Worm (Caenorhabditis elegans) whole organism, L4/young adult: ENCODE results near the gene svh-1.
A peak's percentile ranks its signal among the peaks of the same experiment; 100 is the strongest.

Experiments used
- W03F9.2 ChIP-seq: fragments of 150-350 bp; optimal IDR thresholded peaks from 2 replicates; lab custom pipeline; 2014; ENCODE audit warnings: missing biosample characterization, missing genetic modification characterization
- dao-5 ChIP-seq: sonication (generic microtip); optimal IDR thresholded peaks from 2 replicates; lab custom pipeline; 2016; ENCODE audit warnings: missing genotype, missing genetic modification characterization, moderate library complexity, missing compliant biosample characterization
- him-1 ChIP-seq: sonication (generic microtip); optimal IDR thresholded peaks from 2 replicates; lab custom pipeline; 2016; ENCODE audit warnings: missing genotype, missing genetic modification reagents, missing genetic modification characterization, missing compliant biosample characterization

Gene svh-1

ce11 chrIV:8235114-8235686 is 28.8 kb downstream of the svh-1 start:
- TF ChIP-seq him-1 (tag; lab: Kevin White, UChicago) (no peak), dao-5 (tag; lab: Kevin White, UChicago) (no peak), W03F9.2 (tag; lab: Kevin White, UChicago) (no peak)

DNA sequence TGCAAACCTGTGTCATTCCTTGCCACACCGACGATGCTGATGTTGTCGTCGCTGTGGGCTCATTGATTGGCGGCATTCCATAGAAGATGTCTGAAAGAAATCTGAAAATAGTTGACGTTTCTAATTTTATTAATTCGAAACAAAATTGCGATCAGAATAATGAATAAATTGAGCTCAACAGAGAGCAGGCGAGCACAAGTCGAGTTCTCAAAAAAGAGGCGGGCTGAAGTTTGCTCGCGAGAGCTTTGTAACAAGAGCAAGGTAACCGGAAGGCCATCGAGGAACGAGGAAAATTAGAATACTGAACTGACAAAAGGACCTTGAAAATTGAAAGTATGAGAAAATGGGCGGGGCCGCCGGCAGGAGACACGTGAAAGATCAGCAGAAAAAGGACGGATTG is 30.1 kb downstream of the svh-1 start, which contains the start of gene nhr-66:
TSS of gene nhr-66 (minus strand) at position 101 of the 400 bp plus-strand sequence.
- TF ChIP-seq W03F9.2 (tag; lab: Kevin White, UChicago) (no peak), dao-5 (tag; lab: Kevin White, UChicago) (no peak), him-1 (tag; lab: Kevin White, UChicago) (no peak)

ce11 chrIV:8239584-8239983 is 33.2 kb downstream of the svh-1 start:
- TF ChIP-seq him-1 (tag; lab: Kevin White, UChicago), result no peak
- TF ChIP-seq W03F9.2 (tag; lab: Kevin White, UChicago), result no peak
- TF ChIP-seq dao-5 (tag; lab: Kevin White, UChicago), result no peak

ce11 chrIV:8241312-8241833 is 35.0 kb downstream of the svh-1 start:
- no peak for TF ChIP-seq W03F9.2 (tag; lab: Kevin White, UChicago)
- no peak for TF ChIP-seq dao-5 (tag; lab: Kevin White, UChicago)
- TF ChIP-seq him-1 (tag; lab: Kevin White, UChicago), result no peak

- TF ChIP-seq him-1 (tag; lab: Kevin White, UChicago), result no peak
- TF ChIP-seq dao-5 (tag; lab: Kevin White, UChicago), result no peak
- TF ChIP-seq W03F9.2 (tag; lab: Kevin White, UChicago), result no peak
Observed at ce11 chrIV:8243170-8243569, 36.8 kb downstream of the svh-1 start.

ce11 chrIV:8243599-8243998 is 37.2 kb downstream of the svh-1 start, which contains the start of gene T09A12.8:
T09A12.8 (minus strand) TSS chrIV:8243699.
- TF ChIP-seq him-1 (tag; lab: Kevin White, UChicago) (no peak), W03F9.2 (tag; lab: Kevin White, UChicago) (no peak), dao-5 (tag; lab: Kevin White, UChicago) (no peak)

DNA sequence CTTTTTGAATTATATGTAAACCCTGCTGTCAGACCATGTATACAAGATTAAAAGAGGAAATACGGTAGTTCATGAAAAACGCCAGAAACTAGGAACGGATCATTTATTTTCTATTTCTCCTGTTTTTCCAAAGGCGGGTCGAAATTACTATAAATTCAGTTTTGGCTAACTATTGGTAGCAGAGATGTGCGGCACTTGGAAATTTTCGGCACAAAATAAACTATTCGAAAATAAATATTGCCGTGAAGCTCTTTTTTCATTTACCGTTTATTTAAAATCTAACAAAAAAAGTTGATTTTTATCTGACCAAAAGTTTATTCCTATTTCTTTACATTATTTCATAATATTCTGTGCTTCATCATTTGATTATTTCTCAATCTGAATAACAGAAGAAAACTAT is 37.7 kb downstream of the svh-1 start, which contains the start of gene T09A12.1:
TSS of gene T09A12.1 (plus strand) at position 301 of the 400 bp plus-strand sequence.
- no peak for TF ChIP-seq W03F9.2 (tag; lab: Kevin White, UChicago)
- TF ChIP-seq him-1 (tag; lab: Kevin White, UChicago), result no peak
- TF ChIP-seq dao-5 (tag; lab: Kevin White, UChicago), result no peak

DNA sequence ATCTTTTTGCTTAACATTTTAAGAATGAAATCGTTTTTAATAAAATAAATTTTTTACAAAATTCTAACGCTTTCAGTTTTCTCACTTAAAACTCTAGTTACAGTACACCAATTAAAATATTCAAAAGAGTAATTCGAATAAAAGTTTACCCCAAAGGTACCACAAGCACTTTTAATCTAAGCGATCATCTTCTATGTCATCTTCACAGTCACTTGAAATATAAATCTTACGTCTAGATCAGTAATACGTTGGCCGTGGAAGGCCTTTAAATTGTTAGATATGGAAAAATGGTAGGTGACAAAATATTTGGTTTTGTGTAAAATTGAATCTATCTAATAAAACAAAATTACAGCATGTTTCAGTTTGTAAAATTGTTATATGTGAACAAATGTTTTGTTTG is 40.9 kb downstream of the svh-1 start:
- no peak for TF ChIP-seq dao-5 (tag; lab: Kevin White, UChicago)
- TF ChIP-seq W03F9.2 (tag; lab: Kevin White, UChicago), result no peak

DNA sequence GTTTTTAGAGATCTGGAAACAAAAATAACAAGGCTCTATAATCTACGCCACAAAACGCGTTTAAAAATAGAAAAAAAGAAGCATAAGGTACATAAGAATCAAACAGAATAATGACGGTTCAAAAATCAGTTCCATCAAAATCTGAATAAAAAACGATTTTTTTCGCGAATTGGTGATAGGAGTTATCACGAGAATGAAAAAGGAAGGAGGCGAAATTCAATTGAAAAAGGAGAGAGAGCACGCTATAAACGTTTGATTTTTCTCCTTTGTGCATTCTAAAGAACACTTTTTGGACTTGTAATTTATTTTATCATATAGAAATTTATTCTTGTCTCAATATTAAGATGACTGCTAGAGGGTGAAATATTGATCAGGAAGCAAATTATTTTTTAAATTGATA is 44.9 kb downstream of the svh-1 start:
- no peak for TF ChIP-seq dao-5 (tag; lab: Kevin White, UChicago)
- TF ChIP-seq W03F9.2 (tag; lab: Kevin White, UChicago), result no peak
- no peak for TF ChIP-seq him-1 (tag; lab: Kevin White, UChicago)

DNA sequence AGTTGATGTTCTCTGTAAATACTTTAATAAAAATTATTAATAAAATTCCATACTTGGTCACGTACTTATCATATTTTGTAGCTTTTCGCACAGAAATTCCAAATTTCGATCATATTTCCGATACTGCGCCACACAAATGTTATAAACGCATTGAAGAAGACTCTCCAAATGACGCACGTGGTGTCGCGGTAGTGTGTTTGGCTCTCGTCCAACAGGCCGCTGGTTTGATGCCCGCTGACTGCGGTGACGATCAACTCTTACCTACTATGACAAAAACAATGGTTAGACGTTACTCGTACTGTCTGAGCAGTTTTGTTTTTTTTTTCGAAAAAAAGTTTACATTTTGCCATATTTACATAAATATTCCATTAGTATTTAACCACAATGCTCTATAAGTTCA is 46.4 kb downstream of the svh-1 start:
- TF ChIP-seq dao-5 (tag; lab: Kevin White, UChicago) (peak; percentile 91), W03F9.2 (tag; lab: Kevin White, UChicago) (peak; percentile 69), him-1 (tag; lab: Kevin White, UChicago) (peak; percentile 60)

ce11 chrIV:8254193-8254592 is 47.8 kb downstream of the svh-1 start:
- TF ChIP-seq him-1 (tag; lab: Kevin White, UChicago), result no peak
- no peak for TF ChIP-seq dao-5 (tag; lab: Kevin White, UChicago)
- no peak for TF ChIP-seq W03F9.2 (tag; lab: Kevin White, UChicago)

ce11 chrIV:8255221-8255620 is 48.8 kb downstream of the svh-1 start:
- TF ChIP-seq W03F9.2 (tag; lab: Kevin White, UChicago) (no peak), him-1 (tag; lab: Kevin White, UChicago) (no peak), dao-5 (tag; lab: Kevin White, UChicago) (no peak)

DNA sequence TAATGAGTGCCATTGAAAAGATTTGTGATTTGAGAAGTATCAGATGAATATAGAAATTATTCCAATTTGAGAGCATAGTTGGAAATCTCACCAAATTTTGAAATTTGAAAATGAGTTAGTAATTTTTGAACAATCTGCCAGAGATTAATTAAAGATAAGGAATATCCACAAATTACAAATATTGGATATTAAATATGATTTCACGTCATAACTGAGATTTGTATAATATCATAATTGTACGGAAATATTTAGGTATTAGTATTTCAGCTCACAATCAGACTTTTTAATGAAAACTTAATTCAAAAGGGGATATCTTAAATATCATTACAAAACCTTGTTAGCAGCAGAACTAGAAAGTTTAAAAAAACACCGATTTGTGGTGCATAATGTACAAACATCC is 53.5 kb downstream of the svh-1 start, which contains the start of gene K07H8.7:
TSS of gene K07H8.7 (minus strand) at position 101 of the 400 bp plus-strand sequence.
- no peak for TF ChIP-seq W03F9.2 (tag; lab: Kevin White, UChicago)
- TF ChIP-seq dao-5 (tag; lab: Kevin White, UChicago), result no peak
- TF ChIP-seq him-1 (tag; lab: Kevin White, UChicago), result no peak
